Worm (Caenorhabditis elegans) whole organism, mixed stage, embryonic: ENCODE measurements around the gene swip-10.

Source experiments
- M03D4.4 ChIP-seq: sonication (generic microtip); optimal IDR thresholded peaks from 2 replicates; lab custom pipeline; 2017; ENCODE audit warnings: mild to moderate bottlenecking, missing genetic modification characterization, missing compliant biosample characterization
- ceh-83 ChIP-seq: fragments of 200-800 bp; sonication (Bioruptor generic); optimal IDR thresholded peaks from 2 replicates; lab custom pipeline; 2018; ENCODE audit warnings: mild to moderate bottlenecking, missing genetic modification characterization, missing compliant biosample characterization
- ces-1 ChIP-seq: fragments of 150-350 bp; optimal IDR thresholded peaks from 2 replicates; lab custom pipeline; 2014; ENCODE audit warnings: missing biosample characterization, missing genetic modification reagents, missing genetic modification characterization
- drap-1 ChIP-seq: fragments of 200-800 bp; sonication (Bioruptor generic); optimal IDR thresholded peaks from 3 replicates; lab custom pipeline; 2018; ENCODE audit warnings: mild to moderate bottlenecking, missing genetic modification characterization, missing compliant biosample characterization
- elt-1 ChIP-seq: sonication (generic microtip); optimal IDR thresholded peaks from 2 replicates; lab custom pipeline; 2017; ENCODE audit warnings: missing genetic modification characterization, mild to moderate bottlenecking, missing compliant biosample characterization, antibody characterized with exemption, moderate library complexity, borderline replicate concordance; ENCODE audit not compliant: insufficient read depth
- elt-3 ChIP-seq: fragments of 150-350 bp; optimal IDR thresholded peaks from 2 replicates; lab custom pipeline; 2014; ENCODE audit warnings: missing biosample characterization, missing genetic modification characterization
- flh-1 ChIP-seq: fragments of 200-800 bp; sonication (Bioruptor generic); optimal IDR thresholded peaks from 2 replicates; lab custom pipeline; 2018; ENCODE audit warnings: mild to moderate bottlenecking, missing genetic modification characterization, moderate library complexity, missing compliant biosample characterization
- hlh-1 ChIP-seq: fragments of 150-350 bp; optimal IDR thresholded peaks from 2 replicates; lab custom pipeline; 2014; ENCODE audit warnings: missing biosample characterization, missing genetic modification reagents, missing genetic modification characterization
- lin-13 ChIP-seq: fragments of 150-350 bp; optimal IDR thresholded peaks from 2 replicates; lab custom pipeline; 2014; ENCODE audit warnings: missing biosample characterization, missing genetic modification characterization
- lin-32 ChIP-seq: fragments of 200-800 bp; sonication (Bioruptor generic); optimal IDR thresholded peaks from 2 replicates; lab custom pipeline; 2018; ENCODE audit warnings: mild to moderate bottlenecking, missing genetic modification characterization, missing compliant biosample characterization
- lsy-2 ChIP-seq: fragments of 150-350 bp; optimal IDR thresholded peaks from 2 replicates; lab custom pipeline; 2014; ENCODE audit warnings: missing biosample characterization, missing genetic modification characterization
- mab-5 ChIP-seq: fragments of 150-350 bp; optimal IDR thresholded peaks from 2 replicates; lab custom pipeline; 2014; ENCODE audit warnings: missing biosample characterization, missing genetic modification characterization
- mep-1 ChIP-seq: fragments of 150-350 bp; optimal IDR thresholded peaks from 2 replicates; lab custom pipeline; 2017; ENCODE audit warnings: missing biosample characterization, missing genetic modification reagents, missing genetic modification characterization, inconsistent platforms
- nhr-12 ChIP-seq: fragments of 150-350 bp; optimal IDR thresholded peaks from 2 replicates; lab custom pipeline; 2014; ENCODE audit warnings: missing biosample characterization, missing genetic modification characterization
- nhr-237 ChIP-seq: fragments of 150-350 bp; optimal IDR thresholded peaks from 2 replicates; lab custom pipeline; 2014; ENCODE audit warnings: missing biosample characterization, missing genetic modification characterization
- nhr-28 ChIP-seq: fragments of 150-350 bp; optimal IDR thresholded peaks from 2 replicates; lab custom pipeline; 2014; ENCODE audit warnings: missing biosample characterization, missing genetic modification characterization
- nhr-76 ChIP-seq: sonication (generic microtip); optimal IDR thresholded peaks from 2 replicates; lab custom pipeline; 2017; ENCODE audit warnings: missing biosample characterization, missing genetic modification characterization
- pha-4 ChIP-seq: fragments of 150-350 bp; optimal IDR thresholded peaks from 2 replicates; lab custom pipeline; 2018; ENCODE audit warnings: missing biosample characterization, missing genetic modification reagents, missing genetic modification characterization
- sptf-1 ChIP-seq: sonication (generic microtip); optimal IDR thresholded peaks from 2 replicates; lab custom pipeline; 2017; ENCODE audit warnings: mild to moderate bottlenecking, missing genetic modification characterization, moderate library complexity, missing compliant biosample characterization
- tbx-8 ChIP-seq: fragments of 200-800 bp; sonication (Bioruptor generic); optimal IDR thresholded peaks from 2 replicates; lab custom pipeline; 2018; ENCODE audit warnings: mild to moderate bottlenecking, missing genetic modification characterization, moderate library complexity, missing compliant biosample characterization
- unc-120 ChIP-seq: sonication (generic microtip); optimal IDR thresholded peaks from 2 replicates; lab custom pipeline; 2017; ENCODE audit warnings: missing genetic modification characterization, missing compliant biosample characterization; ENCODE audit not compliant: poor library complexity, severe bottlenecking
- unc-62 ChIP-seq: fragments of 150-350 bp; optimal IDR thresholded peaks from 2 replicates; lab custom pipeline; 2014; ENCODE audit warnings: missing biosample characterization, missing genetic modification reagents, missing genetic modification characterization
- zip-8 ChIP-seq: fragments of 150-350 bp; optimal IDR thresholded peaks from 2 replicates; lab custom pipeline; 2014; ENCODE audit warnings: missing biosample characterization, missing genetic modification characterization

The swip-10 gene

DNA sequence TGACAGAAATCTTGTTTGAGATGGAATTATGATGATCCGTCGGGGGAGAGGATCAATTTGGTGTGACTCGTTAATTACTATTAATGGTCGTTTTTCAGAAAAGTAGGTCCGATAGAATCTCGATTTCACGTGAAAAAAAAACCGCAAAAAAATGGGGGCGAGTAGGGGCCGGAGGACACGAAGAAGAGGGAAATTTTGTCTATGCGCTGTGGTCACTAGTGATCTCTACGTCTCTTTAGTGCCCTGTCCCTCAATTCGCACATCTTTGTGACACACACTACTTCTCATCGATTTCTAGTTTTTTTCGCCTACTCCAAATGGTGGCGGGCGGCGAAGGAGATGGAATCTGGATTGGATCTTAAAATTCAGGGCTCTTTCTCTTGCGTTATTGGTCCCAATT, 22.5 kb upstream of the swip-10 start:
- TF ChIP-seq elt-3 (tag; lab: Kevin White, UChicago) (no peak), ces-1 (peak; percentile 44)

DNA sequence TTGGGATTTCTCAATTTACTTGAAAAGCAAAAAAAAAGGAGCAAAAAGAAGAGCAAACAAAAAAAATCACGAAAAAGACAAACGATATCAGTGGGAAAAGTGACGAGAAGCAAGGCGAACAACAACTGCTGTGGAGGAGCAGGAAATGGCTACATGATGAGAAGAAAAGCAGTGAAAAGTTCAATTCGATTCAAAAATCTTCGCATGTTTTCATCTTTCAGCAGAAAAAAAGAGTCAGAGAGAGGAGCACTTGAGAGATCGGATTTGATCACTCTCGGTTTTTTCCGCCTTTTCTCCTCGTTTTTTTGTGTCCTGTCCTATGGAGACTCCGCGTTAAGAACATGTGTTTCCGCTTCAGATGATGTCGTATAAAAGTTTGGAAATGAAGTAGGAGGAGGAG, 20.9 kb upstream of the swip-10 start:
- no peak for TF ChIP-seq zip-8 (tag; lab: Kevin White, UChicago)
- TF ChIP-seq hlh-1 (tag; lab: Kevin White, UChicago) = peak; percentile 53

DNA sequence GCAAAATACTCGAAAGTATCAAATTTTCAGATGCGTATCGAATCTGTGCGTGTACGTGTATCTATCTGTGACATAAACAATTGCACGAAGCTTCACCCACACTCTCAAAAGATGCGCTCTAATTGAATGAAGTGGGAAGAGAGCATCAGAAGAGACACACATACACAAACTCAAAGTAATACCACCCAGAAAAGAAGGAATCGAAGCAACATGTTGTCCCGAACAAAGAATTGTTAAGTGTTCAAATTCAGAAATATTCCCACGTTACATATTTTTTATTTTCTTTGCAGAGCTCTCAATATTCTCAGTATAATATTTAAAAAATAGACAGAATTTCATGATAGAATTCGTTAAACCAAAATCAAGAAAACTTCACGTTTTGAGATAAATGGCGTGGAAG, 18.9 kb upstream of the swip-10 start:
- no peak for TF ChIP-seq zip-8 (tag; lab: Kevin White, UChicago)
- peak; percentile 62 for TF ChIP-seq ces-1
- no peak for TF ChIP-seq nhr-12 (tag; lab: Kevin White, UChicago)

DNA sequence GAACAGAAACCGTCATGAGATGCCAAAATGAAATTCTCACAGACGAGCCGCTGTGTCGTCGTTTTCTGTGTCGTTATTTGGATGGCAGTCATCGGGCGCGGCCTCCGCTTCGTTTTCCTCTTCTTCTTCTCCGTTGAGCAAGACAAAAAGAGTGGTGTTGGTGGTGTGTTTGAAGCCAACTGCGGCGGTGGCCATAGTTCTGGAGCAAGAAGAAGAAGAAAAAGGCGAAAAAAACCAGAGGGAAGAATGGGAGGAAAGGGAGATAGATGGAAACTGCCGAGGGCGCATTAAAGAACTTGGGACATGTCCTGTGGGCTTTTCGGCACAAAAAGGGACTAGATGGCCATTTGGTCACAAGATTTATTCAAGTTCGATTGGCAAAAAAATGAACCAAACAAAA, 13.6 kb upstream of the swip-10 start, which contains the start of gene F53B1.9:
Gene F53B1.9 (minus strand): TSS at position 195 of the 400 bp plus-strand sequence.
- TF ChIP-seq pha-4 (tag; lab: Kevin White, UChicago) (no peak), unc-120 (tag; lab: Kevin White, UChicago) (no peak), ces-1 (peak; percentile 2), flh-1 (GFP tag; lab: Kevin White, UChicago) (no peak)
- TF ChIP-seq, all 35 proteins: peak for 1

- TF ChIP-seq elt-3 (tag; lab: Kevin White, UChicago) (no peak), nhr-12 (tag; lab: Kevin White, UChicago) (no peak), sptf-1 (tag; lab: Kevin White, UChicago) (no peak), tbx-8 (GFP tag; lab: Kevin White, UChicago) (no peak)
Measured at ce11 chrX:2130141-2130540, 12.1 kb upstream of the swip-10 start, which contains the start of gene F53B1.8. TSS of gene F53B1.8 (minus strand) at chrX:2130241.

ce11 chrX:2120961-2121360, 2.9 kb upstream of the swip-10 start, which contains the start of gene gpa-5:
TSS of gene gpa-5 (minus strand) at chrX:2121061.
- TF ChIP-seq M03D4.4 (tag; lab: Kevin White, UChicago) (no peak), lsy-2 (tag; lab: Kevin White, UChicago) (no peak), mep-1 (tag; lab: Kevin White, UChicago) (no peak), mab-5 (tag; lab: Kevin White, UChicago) (no peak), unc-62 (GFP tag; lab: Kevin White, UChicago) (no peak), pha-4 (tag; lab: Kevin White, UChicago) (no peak), nhr-76 (no peak), nhr-237 (tag; lab: Kevin White, UChicago) (no peak), drap-1 (GFP tag; lab: Kevin White, UChicago) (no peak), lin-32 (no peak), flh-1 (GFP tag; lab: Kevin White, UChicago) (no peak), nhr-28 (no peak)

ce11 chrX:2116304-2116867, 1.7 kb downstream of the swip-10 start:
- peak; percentile 61 for TF ChIP-seq elt-1
- no peak for TF ChIP-seq unc-62 (GFP tag; lab: Kevin White, UChicago)

ce11 chrX:2114171-2114570, 3.9 kb downstream of the swip-10 start:
- TF ChIP-seq unc-62 (GFP tag; lab: Kevin White, UChicago) (no peak), elt-1 (peak; percentile 72)

DNA sequence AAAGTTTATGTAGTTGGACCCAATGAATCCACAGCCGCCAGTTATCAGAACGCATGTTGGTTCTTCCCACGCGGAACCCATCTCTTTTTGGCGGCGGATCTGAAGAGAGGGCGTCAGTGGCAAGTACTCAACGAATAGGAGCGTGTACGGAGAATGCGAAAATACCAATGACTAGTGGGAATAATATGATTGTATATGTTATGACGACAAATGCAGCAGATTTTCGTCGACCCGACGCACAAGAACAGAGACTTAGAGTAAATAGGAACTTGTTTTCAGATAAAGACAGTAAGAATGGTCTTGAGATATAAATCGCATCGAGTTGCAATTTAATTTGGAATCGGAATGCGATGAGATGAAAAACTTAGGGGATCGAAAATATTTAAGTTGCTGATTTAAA, 5.1 kb downstream of the swip-10 start, which contains the start of gene bus-5:
Gene bus-5 (minus strand): TSS at position 101 of the 400 bp plus-strand sequence.
- no peak for TF ChIP-seq pha-4 (tag; lab: Kevin White, UChicago)
- no peak for TF ChIP-seq mab-5 (tag; lab: Kevin White, UChicago)
- no peak for TF ChIP-seq elt-1
- TF ChIP-seq ces-1 = no peak
- no peak for TF ChIP-seq lin-13 (tag; lab: Kevin White, UChicago)
- TF ChIP-seq flh-1 (GFP tag; lab: Kevin White, UChicago) = no peak
- TF ChIP-seq nhr-237 (tag; lab: Kevin White, UChicago) = no peak
- no peak for TF ChIP-seq ceh-83
- TF ChIP-seq, all 35 proteins: peak for 0
